Fruit fly (Drosophila melanogaster) whole organism, embryonic: ENCODE measurements around the gene Nmt.

ENCODE experiments used
- CG12744 ChIP-seq: fragments of 200-800 bp; sonication (Bioruptor generic); optimal IDR thresholded peaks from 2 replicates; lab custom pipeline; 2016; ENCODE audit warnings: missing biosample characterization, missing genetic modification characterization
- CG16779 ChIP-seq: fragments of 200-800 bp; sonication (Bioruptor generic); IDR thresholded peaks from 2 replicates; pipeline ENCODE4 v1.3.6; 2022; ENCODE audit warnings: missing biosample characterization, missing genetic modification characterization
- Lim3 ChIP-seq: fragments of 200-800 bp; sonication (Bioruptor generic); IDR thresholded peaks from 2 replicates; pipeline ENCODE4 v1.3.6; 2022; ENCODE audit warnings: missing biosample characterization, missing genetic modification characterization
- Oli ChIP-seq: fragments of 200-800 bp; sonication (Bioruptor generic); optimal IDR thresholded peaks from 2 replicates; lab custom pipeline; 2018; ENCODE audit warnings: missing biosample characterization, mild to moderate bottlenecking, missing genetic modification characterization, moderate library complexity
- chif ChIP-seq, 2 experiments: fragments of 200-800 bp; sonication (Bioruptor generic); optimal IDR thresholded peaks; 3 replicates each; lab custom pipeline; 2016; ENCODE audit warnings: missing biosample characterization in 2 of 2, missing genetic modification characterization in 2 of 2
- ind ChIP-seq: fragments of 200-800 bp; sonication (Bioruptor generic); optimal IDR thresholded peaks from 3 replicates; lab custom pipeline; 2016; ENCODE audit warnings: missing biosample characterization, missing genetic modification characterization
- psq ChIP-seq: fragments of 200-800 bp; sonication (Bioruptor generic); optimal IDR thresholded peaks from 2 replicates; lab custom pipeline; 2017; ENCODE audit warnings: missing biosample characterization, missing genetic modification characterization
- sima ChIP-seq: fragments of 200-800 bp; sonication (Bioruptor generic); optimal IDR thresholded peaks from 2 replicates; lab custom pipeline; 2016; ENCODE audit warnings: missing biosample characterization, missing genetic modification characterization
- zfh1 ChIP-seq: fragments of 200-800 bp; sonication (Bioruptor generic); IDR thresholded peaks from 3 replicates; pipeline ENCODE4 v1.3.6; 2022; ENCODE audit warnings: missing biosample characterization, missing genetic modification characterization

DNA sequence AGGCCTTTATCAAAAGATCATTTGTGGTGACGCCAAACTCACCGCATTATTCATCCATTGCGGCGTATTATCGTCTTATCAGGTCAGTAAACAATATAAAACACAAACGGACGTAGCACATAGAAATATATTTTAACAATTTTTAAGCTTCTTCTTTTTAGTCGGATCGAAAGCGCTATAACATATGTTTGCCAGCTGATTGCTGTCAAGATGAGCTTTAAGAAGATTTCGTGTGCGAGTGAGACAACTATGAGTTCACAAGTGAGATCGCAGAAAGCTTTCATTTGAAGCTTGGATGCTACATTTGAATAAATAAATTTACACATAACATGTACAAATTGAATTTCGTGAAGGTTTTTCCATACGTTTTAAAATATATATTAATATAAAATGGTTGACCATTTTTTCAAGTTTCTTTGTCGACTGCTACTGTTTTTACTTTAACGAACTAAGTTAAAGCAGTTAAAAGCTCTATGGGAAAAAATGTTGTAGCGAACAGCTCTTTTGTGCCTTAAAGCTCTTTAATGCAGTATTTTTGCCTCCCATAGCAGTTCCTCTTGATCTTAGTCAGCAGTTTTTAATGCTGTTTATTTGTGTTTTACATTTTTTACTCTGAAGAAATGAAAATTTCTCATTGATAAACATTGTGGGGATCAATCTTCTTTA lies 19.4 kb downstream of the Nmt start, which contains the start of gene CG42445:
- TF ChIP-seq chif (GFP tag; optimal IDR thresholded peaks at IDR 0.05; lab: Kevin White, UChicago) (no peak), sima (GFP tag; lab: Kevin White, UChicago) (no peak), Lim3 (GFP tag; lab: Robert Waterston, UW) (no peak), CG12744 (no peak), ind (GFP tag; lab: Kevin White, UChicago) (no peak), CG16779 (GFP tag; lab: Robert Waterston, UW) (no peak), psq (GFP tag; lab: Kevin White, UChicago) (no peak), zfh1 (GFP tag; lab: Robert Waterston, UW) (no peak), Oli (tag; lab: Kevin White, UChicago) (no peak)
